Worm (Caenorhabditis elegans): ENCODE results near the gene nhr-195.

nhr-195 gene

ce11 chrV:8927715-8928114 lies 44.5 kb downstream of the nhr-195 start:
- no peak for TF ChIP-seq W03F9.2 (tag; optimal IDR thresholded peaks at IDR 0.05)

- no peak for TF ChIP-seq dao-5 (tag; optimal IDR thresholded peaks at IDR 0.05)
- no peak for TF ChIP-seq him-1 (tag; optimal IDR thresholded peaks at IDR 0.05)
- TF ChIP-seq W03F9.2 (tag; optimal IDR thresholded peaks at IDR 0.05): no peak
These were observed 49.4 kb downstream of the nhr-195 start, which contains the start of gene ttr-47 for ce11 chrV:8922781-8923180. Gene ttr-47, plus strand, starts transcription at chrV:8923088.
